Fruit fly (Drosophila melanogaster) whole organism: ENCODE measurements around the gene CG42245.

Experiments used
- CG8478 ChIP-seq: fragments of >200 bp; optimal IDR thresholded peaks from 2 replicates; lab custom pipeline; 2018; ENCODE audit warnings: inconsistent platforms
- Dll ChIP-seq: fragments of >200 bp; optimal IDR thresholded peaks from 2 replicates; lab custom pipeline; 2017
- EcR ChIP-seq, 2 experiments: fragments of >200 bp; optimal IDR thresholded peaks; 2 replicates each; lab custom pipeline; 2017; ENCODE audit warnings: missing biosample characterization in 2 of 2, missing genetic modification characterization in 2 of 2, missing genetic modification reagents in 2 of 2
- pan ChIP-seq: fragments of >200 bp; optimal IDR thresholded peaks from 2 replicates; lab custom pipeline; 2017
- psq ChIP-seq: fragments of >200 bp; optimal IDR thresholded peaks from 2 replicates; lab custom pipeline; 2017
- usp ChIP-seq: fragments of >200 bp; optimal IDR thresholded peaks from 2 replicates; lab custom pipeline; 2017; ENCODE audit warnings: missing biosample characterization, missing genetic modification characterization, mixed read lengths

CG42245 gene

dm6 chr3L:2632048-2632762 lies 690 bp downstream of the CG42245 start:
- TF ChIP-seq usp (no peak), pan (lab: Kevin White, UChicago) (no peak), EcR (GFP tag; optimal IDR thresholded peaks at IDR 0.05; lab: Kevin White, UChicago) (no peak), psq (lab: Kevin White, UChicago) (no peak), CG8478 (lab: Kevin White, UChicago) (no peak), Dll (lab: Kevin White, UChicago) (no peak)

dm6 chr3L:2632763-2633100 lies 1.2 kb downstream of the CG42245 start:
- TF ChIP-seq Dll (lab: Kevin White, UChicago) (peak; percentile 63), psq (lab: Kevin White, UChicago) (peak; percentile 67), CG8478 (lab: Kevin White, UChicago) (no peak)

dm6 chr3L:2634929-2635799 lies 3.6 kb downstream of the CG42245 start:
- peak; percentile 55 for TF ChIP-seq Dll (lab: Kevin White, UChicago)
- no peak for TF ChIP-seq EcR (GFP tag; optimal IDR thresholded peaks at IDR 0.05; lab: Kevin White, UChicago)

- TF ChIP-seq Dll (lab: Kevin White, UChicago) (no peak), psq (lab: Kevin White, UChicago) (no peak), CG8478 (lab: Kevin White, UChicago) (no peak), pan (lab: Kevin White, UChicago) (no peak), EcR (GFP tag; optimal IDR thresholded peaks at IDR 0.05; lab: Kevin White, UChicago) (no peak), usp (no peak)
These were observed 4.8 kb downstream of the CG42245 start for dm6 chr3L:2636023-2636968.

DNA sequence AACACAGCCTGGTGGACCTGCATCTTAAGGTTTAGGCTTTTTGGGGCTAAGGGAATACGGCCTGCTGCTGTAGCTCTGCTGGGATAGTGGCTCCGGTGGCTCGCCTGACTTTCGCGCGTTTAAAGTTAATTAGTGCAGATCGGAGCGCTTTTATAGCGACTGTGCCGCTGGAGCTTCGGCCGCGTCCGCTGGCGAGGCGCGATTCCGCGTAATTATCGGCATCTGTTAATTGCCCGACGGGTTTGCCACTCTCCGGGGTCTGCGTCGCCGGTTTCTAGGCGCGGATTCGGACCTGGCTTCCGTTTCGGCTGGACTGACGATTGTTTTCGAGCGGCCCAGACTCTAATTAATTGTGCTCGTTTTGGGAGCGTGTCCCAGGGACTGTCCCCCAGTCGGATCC lies 11.8 kb downstream of the CG42245 start, which contains the start of gene CG14949:
Gene CG14949, minus strand, starts transcription at position 101 of the 400 bp plus-strand sequence.
- no peak for TF ChIP-seq CG8478 (lab: Kevin White, UChicago)
- no peak for TF ChIP-seq EcR (GFP tag; optimal IDR thresholded peaks at IDR 0.05; lab: Kevin White, UChicago)
- no peak for TF ChIP-seq pan (lab: Kevin White, UChicago)
- no peak for TF ChIP-seq Dll (lab: Kevin White, UChicago)
- no peak for TF ChIP-seq psq (lab: Kevin White, UChicago)
- no peak for TF ChIP-seq usp

- TF ChIP-seq pan (lab: Kevin White, UChicago) (no peak), CG8478 (lab: Kevin White, UChicago) (no peak), usp (no peak), EcR (GFP tag; optimal IDR thresholded peaks at IDR 0.05; lab: Kevin White, UChicago) (no peak), psq (lab: Kevin White, UChicago) (no peak), Dll (lab: Kevin White, UChicago) (no peak)
These were observed 13.6 kb downstream of the CG42245 start, which contains the start of gene CG1143 for dm6 chr3L:2645068-2645467. Gene CG1143, plus strand, starts transcription at chr3L:2645368.

dm6 chr3L:2647523-2648378 lies 16.2 kb downstream of the CG42245 start, which contains the start of gene CG1246:
Gene CG1246, plus strand, starts transcription at chr3L:2648048.
- TF ChIP-seq usp = no peak
- TF ChIP-seq psq (lab: Kevin White, UChicago) = no peak
- no peak for TF ChIP-seq CG8478 (lab: Kevin White, UChicago)
- TF ChIP-seq EcR (GFP tag; optimal IDR thresholded peaks at IDR 0.05; lab: Kevin White, UChicago) = no peak
- TF ChIP-seq pan (lab: Kevin White, UChicago) = no peak
- no peak for TF ChIP-seq Dll (lab: Kevin White, UChicago)

DNA sequence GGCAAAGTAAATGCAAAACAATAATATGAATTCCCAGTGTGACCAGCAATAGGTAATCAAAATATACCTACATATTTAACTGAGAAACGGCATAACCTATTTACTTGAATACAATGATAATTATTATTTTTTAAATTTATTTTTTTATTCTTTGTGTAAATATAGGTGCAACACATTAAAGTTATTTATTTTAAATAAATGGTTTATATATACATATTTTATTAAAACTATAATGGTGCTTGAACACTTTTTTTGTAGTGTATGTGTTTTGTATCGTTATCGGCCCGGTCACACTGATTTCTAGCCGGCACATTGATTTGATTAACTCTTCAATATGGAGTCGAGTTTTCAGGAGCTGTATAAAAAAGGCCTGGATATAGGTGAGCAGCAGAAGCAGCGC lies 20.3 kb downstream of the CG42245 start, which contains the start of the genes ProRS-m, CG42304 and Snup:
Gene ProRS-m, minus strand, starts transcription at position 51 of the 400 bp plus-strand sequence.
Gene CG42304, plus strand, starts transcription at position 289 of the 400 bp plus-strand sequence.
Gene Snup, plus strand, starts transcription at position 289 of the 400 bp plus-strand sequence.
- TF ChIP-seq CG8478 (lab: Kevin White, UChicago) (no peak), psq (lab: Kevin White, UChicago) (no peak), usp (no peak), Dll (lab: Kevin White, UChicago) (no peak), EcR (GFP tag; optimal IDR thresholded peaks at IDR 0.05; lab: Kevin White, UChicago) (no peak), pan (lab: Kevin White, UChicago) (no peak)

dm6 chr3L:2659339-2659738 lies 27.8 kb downstream of the CG42245 start, which contains the start of gene CG33233:
Gene CG33233, plus strand, starts transcription at chr3L:2659639.
- TF ChIP-seq CG8478 (lab: Kevin White, UChicago) = no peak
- no peak for TF ChIP-seq psq (lab: Kevin White, UChicago)
- TF ChIP-seq usp = no peak

dm6 chr3L:2661322-2661721 lies 29.8 kb downstream of the CG42245 start, which contains the start of gene CG33234:
Gene CG33234, plus strand, starts transcription at chr3L:2661622.
- no peak for TF ChIP-seq pan (lab: Kevin White, UChicago)
- no peak for TF ChIP-seq psq (lab: Kevin White, UChicago)
- TF ChIP-seq Dll (lab: Kevin White, UChicago) = no peak
- no peak for TF ChIP-seq usp
- TF ChIP-seq CG8478 (lab: Kevin White, UChicago) = no peak
- TF ChIP-seq EcR (GFP tag; optimal IDR thresholded peaks at IDR 0.05; lab: Kevin White, UChicago) = no peak
